Fruit fly (Drosophila melanogaster) whole organism, prepupa: ENCODE measurements around the gene Or22b.

Experiments
- CG10631 ChIP-seq: fragments of 200-800 bp; sonication (Bioruptor generic); optimal IDR thresholded peaks from 2 replicates; lab custom pipeline; 2016; ENCODE audit warnings: missing biosample characterization, missing genetic modification characterization
- CG10669 ChIP-seq: fragments of 200-800 bp; sonication (Bioruptor generic); optimal IDR thresholded peaks from 3 replicates; lab custom pipeline; 2018; ENCODE audit warnings: missing biosample characterization, mild to moderate bottlenecking, missing genetic modification characterization, moderate library complexity
- CG11294 ChIP-seq: fragments of 200-800 bp; sonication (Bioruptor generic); IDR thresholded peaks from 2 replicates; pipeline ENCODE4 v1.3.6; 2022; ENCODE audit warnings: missing biosample characterization, missing genetic modification characterization
- CG11762 ChIP-seq: fragments of 200-800 bp; sonication (Bioruptor generic); optimal IDR thresholded peaks from 3 replicates; lab custom pipeline; 2016; ENCODE audit warnings: missing biosample characterization, missing genetic modification characterization; ENCODE audit not compliant: insufficient read depth
- CG11902 ChIP-seq: fragments of 200-800 bp; sonication (Bioruptor generic); optimal IDR thresholded peaks from 3 replicates; lab custom pipeline; 2016; ENCODE audit warnings: missing biosample characterization, missing genetic modification characterization
- CG1621 ChIP-seq: fragments of 200-800 bp; sonication (Bioruptor generic); optimal IDR thresholded peaks from 3 replicates; lab custom pipeline; 2018; ENCODE audit warnings: missing biosample characterization, mild to moderate bottlenecking, missing genetic modification characterization
- CG16779 ChIP-seq: fragments of 200-800 bp; sonication (Bioruptor generic); optimal IDR thresholded peaks from 3 replicates; lab custom pipeline; 2017; ENCODE audit warnings: missing biosample characterization, mild to moderate bottlenecking, missing genetic modification characterization
- CG3032 ChIP-seq: fragments of 200-800 bp; optimal IDR thresholded peaks from 2 replicates; lab custom pipeline; 2019; ENCODE audit warnings: missing biosample characterization, mild to moderate bottlenecking, missing genetic modification characterization, moderate library complexity
- CG31627 ChIP-seq: fragments of 200-800 bp; sonication (Bioruptor generic); optimal IDR thresholded peaks from 3 replicates; lab custom pipeline; 2016; ENCODE audit warnings: missing biosample characterization, missing genetic modification characterization
- CG32006 ChIP-seq: fragments of 200-800 bp; sonication (Bioruptor generic); optimal IDR thresholded peaks from 3 replicates; lab custom pipeline; 2017; ENCODE audit warnings: missing biosample characterization, mild to moderate bottlenecking, missing genetic modification characterization
- CG34406 ChIP-seq: fragments of 200-800 bp; sonication (Bioruptor generic); optimal IDR thresholded peaks from 3 replicates; lab custom pipeline; 2016; ENCODE audit warnings: missing biosample characterization, missing genetic modification characterization
- CG6276 ChIP-seq: fragments of 200-800 bp; sonication (Bioruptor generic); optimal IDR thresholded peaks from 2 replicates; lab custom pipeline; 2017; ENCODE audit warnings: missing biosample characterization, mild to moderate bottlenecking, missing genetic modification characterization
- CG6792 ChIP-seq: fragments of 200-800 bp; sonication (Bioruptor generic); optimal IDR thresholded peaks from 3 replicates; lab custom pipeline; 2016; ENCODE audit warnings: missing biosample characterization, missing genetic modification characterization
- CG6808 ChIP-seq: fragments of 200-800 bp; sonication (Bioruptor generic); optimal IDR thresholded peaks from 3 replicates; lab custom pipeline; 2017; ENCODE audit warnings: missing biosample characterization, missing genetic modification characterization, mild to moderate bottlenecking, moderate library complexity, missing genetic modification reagents
- CG8632 ChIP-seq: fragments of 200-800 bp; sonication (Bioruptor generic); optimal IDR thresholded peaks from 3 replicates; lab custom pipeline; 2016; ENCODE audit warnings: missing biosample characterization, missing genetic modification characterization
- CG9139 ChIP-seq: fragments of 200-800 bp; sonication (Bioruptor generic); optimal IDR thresholded peaks from 3 replicates; lab custom pipeline; 2017; ENCODE audit warnings: missing biosample characterization, mild to moderate bottlenecking, missing genetic modification characterization
- Eip75B ChIP-seq: fragments of 200-800 bp; sonication (Bioruptor generic); optimal IDR thresholded peaks from 3 replicates; lab custom pipeline; 2016; ENCODE audit warnings: missing biosample characterization, missing genetic modification characterization
- Eip78C ChIP-seq: fragments of 200-800 bp; sonication (Bioruptor generic); peaks from one replicate; lab custom pipeline; 2016; ENCODE audit warnings: missing biosample characterization, missing genetic modification characterization
- Eip93F ChIP-seq: fragments of 200-800 bp; sonication (Bioruptor generic); optimal IDR thresholded peaks from 2 replicates; lab custom pipeline; 2016; ENCODE audit warnings: missing biosample characterization, mild to moderate bottlenecking, missing genetic modification characterization
- Ets21C ChIP-seq: fragments of 200-800 bp; sonication (Bioruptor generic); optimal IDR thresholded peaks from 3 replicates; lab custom pipeline; 2016; ENCODE audit warnings: missing biosample characterization, missing genetic modification characterization
- Ets96B ChIP-seq: fragments of 200-800 bp; optimal IDR thresholded peaks from 2 replicates; lab custom pipeline; 2019; ENCODE audit warnings: missing biosample characterization, mild to moderate bottlenecking, missing genetic modification characterization, moderate library complexity
- Gug ChIP-seq: fragments of 200-800 bp; sonication (Bioruptor generic); IDR thresholded peaks from 2 replicates; pipeline ENCODE4 v1.3.6; 2022; ENCODE audit warnings: missing biosample characterization, missing genetic modification characterization
- Hr38 ChIP-seq: sonication (Bioruptor generic); optimal IDR thresholded peaks from 2 replicates; lab custom pipeline; 2016; ENCODE audit warnings: missing biosample characterization, missing genetic modification characterization
- Hr39 ChIP-seq: fragments of 200-800 bp; sonication (Bioruptor generic); optimal IDR thresholded peaks from 2 replicates; lab custom pipeline; 2016; ENCODE audit warnings: missing biosample characterization, missing genetic modification characterization
- Hr4 ChIP-seq: fragments of 200-800 bp; sonication (Bioruptor generic); optimal IDR thresholded peaks from 3 replicates; lab custom pipeline; 2016; ENCODE audit warnings: missing biosample characterization, missing genetic modification characterization
- Lpt ChIP-seq: fragments of 200-800 bp; sonication (Bioruptor generic); optimal IDR thresholded peaks from 3 replicates; lab custom pipeline; 2016; ENCODE audit warnings: missing biosample characterization, missing genetic modification characterization
- Met ChIP-seq: fragments of 200-800 bp; sonication (Bioruptor generic); optimal IDR thresholded peaks from 3 replicates; lab custom pipeline; 2016; ENCODE audit warnings: missing biosample characterization, missing genetic modification characterization
- OdsH ChIP-seq: fragments of 200-800 bp; sonication (Bioruptor generic); optimal IDR thresholded peaks from 3 replicates; lab custom pipeline; 2016; ENCODE audit warnings: missing biosample characterization, missing genetic modification characterization
- Smox ChIP-seq: fragments of 200-800 bp; sonication (Bioruptor generic); optimal IDR thresholded peaks from 3 replicates; lab custom pipeline; 2016; ENCODE audit warnings: missing biosample characterization, missing genetic modification characterization
- Sox102F ChIP-seq: fragments of 200-800 bp; sonication (Bioruptor generic); optimal IDR thresholded peaks from 2 replicates; lab custom pipeline; 2016; ENCODE audit warnings: missing biosample characterization, mild to moderate bottlenecking, missing genetic modification characterization
- Sox15 ChIP-seq: fragments of 200-800 bp; sonication (Bioruptor generic); optimal IDR thresholded peaks from 3 replicates; lab custom pipeline; 2016; ENCODE audit warnings: missing biosample characterization, missing genetic modification characterization
- acj6 ChIP-seq: fragments of 200-800 bp; sonication (Bioruptor generic); optimal IDR thresholded peaks from 3 replicates; lab custom pipeline; 2016; ENCODE audit warnings: missing biosample characterization, missing genetic modification characterization
- cyc ChIP-seq: fragments of 200-800 bp; sonication (Bioruptor generic); optimal IDR thresholded peaks from 3 replicates; lab custom pipeline; 2016; ENCODE audit warnings: missing biosample characterization, missing genetic modification characterization
- dac ChIP-seq: fragments of 200-800 bp; sonication (Bioruptor generic); optimal IDR thresholded peaks from 2 replicates; lab custom pipeline; 2017; ENCODE audit warnings: missing biosample characterization, mild to moderate bottlenecking, missing genetic modification characterization
- dsx ChIP-seq: fragments of 200-800 bp; optimal IDR thresholded peaks from 3 replicates; lab custom pipeline; 2019; ENCODE audit warnings: missing biosample characterization, mild to moderate bottlenecking, missing genetic modification characterization, moderate library complexity; ENCODE audit not compliant: poor library complexity, severe bottlenecking
- eg ChIP-seq: fragments of 200-800 bp; sonication (Bioruptor generic); IDR thresholded peaks from 3 replicates; pipeline ENCODE4 v1.3.6; 2022; ENCODE audit warnings: missing biosample characterization, missing genetic modification characterization
- esn ChIP-seq: fragments of 200-800 bp; sonication (Bioruptor generic); optimal IDR thresholded peaks from 2 replicates; lab custom pipeline; 2016; ENCODE audit warnings: missing biosample characterization, mild to moderate bottlenecking, missing genetic modification characterization, moderate library complexity
- fd59A ChIP-seq: fragments of 200-800 bp; sonication (Bioruptor generic); optimal IDR thresholded peaks from 2 replicates; lab custom pipeline; 2017; ENCODE audit warnings: missing biosample characterization, mild to moderate bottlenecking, missing genetic modification characterization, missing genetic modification reagents
- fd85E ChIP-seq: fragments of 200-800 bp; sonication (Bioruptor generic); optimal IDR thresholded peaks from 3 replicates; lab custom pipeline; 2016; ENCODE audit warnings: missing biosample characterization, missing genetic modification characterization
- fkh ChIP-seq: fragments of 200-800 bp; sonication (Bioruptor generic); optimal IDR thresholded peaks from 3 replicates; lab custom pipeline; 2017; ENCODE audit warnings: missing biosample characterization, mild to moderate bottlenecking, missing genetic modification characterization, moderate library complexity
- net ChIP-seq: fragments of 200-800 bp; sonication (Bioruptor generic); optimal IDR thresholded peaks from 3 replicates; lab custom pipeline; 2016; ENCODE audit warnings: missing biosample characterization, missing genetic modification characterization
- pdm3 ChIP-seq: fragments of 200-800 bp; sonication (Bioruptor generic); optimal IDR thresholded peaks from 3 replicates; lab custom pipeline; 2016; ENCODE audit warnings: missing biosample characterization, missing genetic modification characterization
- salr ChIP-seq, 2 experiments: fragments of 200-800 bp; sonication (Bioruptor generic); optimal IDR thresholded peaks; 3 replicates each; lab custom pipeline; 2016 to 2018; ENCODE audit warnings: missing biosample characterization in 2 of 2, missing genetic modification characterization in 2 of 2, mild to moderate bottlenecking in 1 of 2
- spab ChIP-seq: fragments of 200-800 bp; sonication (Bioruptor generic); optimal IDR thresholded peaks from 2 replicates; lab custom pipeline; 2017; ENCODE audit warnings: missing biosample characterization, mild to moderate bottlenecking, missing genetic modification characterization, missing genetic modification reagents
- ss ChIP-seq, 2 experiments: fragments of 200-800 bp; sonication (Bioruptor generic); optimal IDR thresholded peaks; 2 replicates in 1 of 2; 3 replicates in 1 of 2; lab custom pipeline; 2017 to 2018; ENCODE audit warnings: mild to moderate bottlenecking in 2 of 2, missing biosample characterization in 2 of 2, missing genetic modification characterization in 2 of 2, moderate library complexity in 1 of 2
- svp ChIP-seq: fragments of 200-800 bp; sonication (Bioruptor generic); peaks from one replicate; lab custom pipeline; 2016; ENCODE audit warnings: missing biosample characterization, missing genetic modification characterization
- topi ChIP-seq: fragments of 200-800 bp; sonication (Bioruptor generic); optimal IDR thresholded peaks from 3 replicates; lab custom pipeline; 2016; ENCODE audit warnings: missing biosample characterization, missing genetic modification characterization
- vri ChIP-seq: fragments of 200-800 bp; sonication (Bioruptor generic); optimal IDR thresholded peaks from 3 replicates; lab custom pipeline; 2016; ENCODE audit warnings: missing biosample characterization, mild to moderate bottlenecking, missing genetic modification characterization

Gene Or22b

dm6 chr2L:1554954-1555353 lies 32.5 kb downstream of the Or22b start, which contains the start of gene haf (continued):
- no peak for TF ChIP-seq CG32006
- no peak for TF ChIP-seq Hr4 (GFP tag; lab: Kevin White, UChicago)
- TF ChIP-seq CG10631 (GFP tag; lab: Kevin White, UChicago), result no peak
- TF ChIP-seq fd85E, result no peak
- TF ChIP-seq Met, result no peak
- peak in 1 of 2 experiments; percentile 33 for TF ChIP-seq ss (GFP tag; optimal IDR thresholded peaks at IDR 0.05; lab: Kevin White, UChicago)
- no peak for TF ChIP-seq CG16779 (tag; lab: Kevin White, UChicago)
- TF ChIP-seq net, result no peak

- TF ChIP-seq vri (GFP tag; lab: Kevin White, UChicago) (no peak), Hr39 (GFP tag; lab: Kevin White, UChicago) (no peak), CG11902 (GFP tag; lab: Kevin White, UChicago) (no peak), topi (GFP tag; lab: Kevin White, UChicago) (no peak), dsx (GFP tag; lab: Kevin White, UChicago) (no peak), CG8632 (GFP tag; lab: Kevin White, UChicago) (peak; percentile 28), Smox (GFP tag; lab: Kevin White, UChicago) (peak; percentile 13), Hr4 (GFP tag; lab: Kevin White, UChicago) (no peak), CG9139 (GFP tag; lab: Kevin White, UChicago) (no peak), CG11762 (no peak), salr (GFP tag; optimal IDR thresholded peaks at IDR 0.05; lab: Kevin White, UChicago) (no peak), Eip75B (GFP tag; lab: Kevin White, UChicago) (no peak), esn (peak; percentile 0), fd59A (GFP tag; lab: Kevin White, UChicago) (no peak), Lpt (GFP tag; lab: Kevin White, UChicago) (no peak), Ets21C (GFP tag; lab: Kevin White, UChicago) (no peak), Hr38 (GFP tag; lab: Kevin White, UChicago) (no peak), CG6792 (GFP tag; lab: Kevin White, UChicago) (no peak), CG6808 (no peak), fd85E (no peak), Sox15 (GFP tag; lab: Kevin White, UChicago) (peak; percentile 23), Eip93F (no peak), pdm3 (GFP tag; lab: Kevin White, UChicago) (no peak), Eip78C (peak; percentile 76), eg (GFP tag; lab: Robert Waterston, UW) (0 out of 3 replicates have a peak, but pooled peaks have one; percentile 6), CG3032 (peak; percentile 19), fkh (GFP tag; lab: Kevin White, UChicago) (no peak), svp (GFP tag; lab: Kevin White, UChicago) (peak; percentile 65), CG34406 (GFP tag; lab: Kevin White, UChicago) (peak; percentile 17), cyc (GFP tag; lab: Kevin White, UChicago) (peak; percentile 4), Ets96B (tag; lab: Kevin White, UChicago) (peak; percentile 32), Sox102F (GFP tag; lab: Kevin White, UChicago) (no peak), spab (no peak), CG31627 (no peak), CG11294 (GFP tag; lab: Robert Waterston, UW) (no peak), CG10631 (GFP tag; lab: Kevin White, UChicago) (no peak), CG10669 (GFP tag; lab: Kevin White, UChicago) (no peak), CG32006 (peak; percentile 24), OdsH (GFP tag; lab: Kevin White, UChicago) (peak; percentile 15), CG1621 (tag; lab: Kevin White, UChicago) (no peak), CG16779 (tag; lab: Kevin White, UChicago) (no peak), CG6276 (no peak), dac (no peak), Gug (GFP tag; lab: Robert Waterston, UW) (no peak), ss (GFP tag; optimal IDR thresholded peaks at IDR 0.05; lab: Kevin White, UChicago) (peak; percentile 15 to 66), acj6 (GFP tag; lab: Kevin White, UChicago) (peak; percentile 18)
Observed at dm6 chr2L:1556697-1557564, 34.4 kb downstream of the Or22b start.
